Worm (Caenorhabditis elegans): ENCODE data around the gene C38D4.7.

The C38D4.7 gene

DNA sequence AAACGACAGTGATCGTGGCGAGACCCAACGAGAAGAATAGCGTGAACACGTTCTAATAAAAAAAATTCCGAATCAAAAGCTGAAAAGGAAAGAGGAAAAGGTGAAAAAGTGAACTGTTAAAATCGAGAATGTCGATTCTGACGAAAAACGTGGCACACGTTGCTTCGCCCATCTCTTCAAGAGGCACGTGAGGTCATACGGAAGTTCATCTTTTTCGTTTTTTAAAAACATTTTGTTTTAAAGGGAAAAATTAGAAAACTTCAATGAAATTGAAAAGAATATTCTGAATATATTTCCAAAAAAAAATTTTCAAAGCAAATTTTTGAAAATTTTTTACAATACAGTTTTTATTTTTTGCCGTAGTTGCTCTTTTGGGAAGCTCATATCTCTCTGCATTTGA lies at the start of gene C38D4.7:
Gene C38D4.7 (minus strand): TSS at position 101 of the 400 bp plus-strand sequence.
- TF ChIP-seq daf-12 (tag; optimal IDR thresholded peaks at IDR 0.05), result no peak
- no peak for TF ChIP-seq elt-3 (tag; optimal IDR thresholded peaks at IDR 0.05)
- TF ChIP-seq mdl-1 (tag; optimal IDR thresholded peaks at IDR 0.05), result no peak
- no peak for TF ChIP-seq lin-15B (tag; optimal IDR thresholded peaks at IDR 0.05)
- no peak for TF ChIP-seq nhr-67 (tag; optimal IDR thresholded peaks at IDR 0.05)
- no peak for TF ChIP-seq nfya-1 (tag; optimal IDR thresholded peaks at IDR 0.05; ENCODE audit: insufficient read depth)
- TF ChIP-seq unc-39 (tag; optimal IDR thresholded peaks at IDR 0.05), result no peak
- no peak for TF ChIP-seq egl-27 (tag; optimal IDR thresholded peaks at IDR 0.05)
- TF ChIP-seq nhr-76 (tag; optimal IDR thresholded peaks at IDR 0.05), result no peak
- TF ChIP-seq elt-1 (tag; optimal IDR thresholded peaks at IDR 0.05), result no peak
- TF ChIP-seq ztf-11 (tag; optimal IDR thresholded peaks at IDR 0.05), result no peak
- TF ChIP-seq nhr-43 (tag; optimal IDR thresholded peaks at IDR 0.05; ENCODE audit: poor library complexity, severe bottlenecking), result no peak
- TF ChIP-seq lin-39 (tag; optimal IDR thresholded peaks at IDR 0.05), result no peak
- no peak for TF ChIP-seq nhr-11 (tag; optimal IDR thresholded peaks at IDR 0.05)
- no peak for TF ChIP-seq fkh-10 (GFP tag; optimal IDR thresholded peaks at IDR 0.05)
- TF ChIP-seq ceh-28 (tag; optimal IDR thresholded peaks at IDR 0.05), result no peak
- TF ChIP-seq R02D3.7 (tag; optimal IDR thresholded peaks at IDR 0.05), result no peak
- TF ChIP-seq hmg-11 (tag; optimal IDR thresholded peaks at IDR 0.05), result no peak
- no peak for TF ChIP-seq pha-4 (tag; optimal IDR thresholded peaks at IDR 0.05)

DNA sequence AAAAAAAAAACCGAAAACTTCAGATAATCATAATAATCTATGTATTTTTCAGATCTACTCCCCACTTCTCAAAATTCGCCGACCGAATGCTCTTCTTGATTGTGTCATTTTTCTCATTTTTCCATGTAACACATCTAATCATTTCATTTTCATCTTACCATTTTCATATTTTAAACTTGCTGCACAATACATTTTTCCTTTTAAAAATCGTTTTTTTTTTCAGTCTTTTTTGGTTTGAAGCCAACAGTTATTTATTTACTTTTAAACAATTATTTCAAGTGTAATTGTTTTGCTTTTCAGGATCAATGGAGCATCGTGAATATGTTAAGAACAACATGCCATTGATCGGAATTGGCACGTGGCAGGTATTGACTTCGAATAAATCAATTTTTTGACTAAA lies 47.9 kb upstream of the C38D4.7 start, which contains the start of gene C35D10.6:
Gene C35D10.6 (plus strand): TSS at position 301 of the 400 bp plus-strand sequence.
- no peak for TF ChIP-seq fkh-2 (tag; optimal IDR thresholded peaks at IDR 0.05)
- TF ChIP-seq nhr-43 (tag; optimal IDR thresholded peaks at IDR 0.05; ENCODE audit: poor library complexity, severe bottlenecking), result no peak
- no peak for TF ChIP-seq nhr-28 (tag; optimal IDR thresholded peaks at IDR 0.05)
- no peak for TF ChIP-seq lin-39 (tag; optimal IDR thresholded peaks at IDR 0.05)
- no peak for TF ChIP-seq fkh-10 (GFP tag; optimal IDR thresholded peaks at IDR 0.05)
- no peak for TF ChIP-seq nhr-77 (tag; optimal IDR thresholded peaks at IDR 0.05)
- TF ChIP-seq ama-1 (optimal IDR thresholded peaks at IDR 0.05), result no peak
- TF ChIP-seq aly-2 (tag; optimal IDR thresholded peaks at IDR 0.05), result no peak

DNA sequence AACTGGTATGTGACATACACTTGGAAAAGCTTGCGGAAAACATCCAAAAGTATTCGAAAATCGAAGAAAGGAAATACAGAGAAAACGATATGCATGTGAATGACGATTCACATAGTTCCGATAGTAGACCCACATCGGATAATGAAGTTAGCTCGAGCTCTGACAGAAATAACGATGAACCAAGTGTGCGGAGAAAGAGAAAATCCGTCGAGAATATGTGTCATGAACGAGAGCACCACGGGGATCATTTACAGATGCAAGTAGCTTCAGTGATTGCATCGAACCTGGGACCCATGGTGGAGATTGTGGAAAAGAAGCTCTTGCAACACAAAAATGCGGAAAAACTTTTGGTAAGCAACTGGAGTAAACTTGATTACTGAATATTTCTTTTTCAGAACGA lies 45.9 kb upstream of the C38D4.7 start:
- TF ChIP-seq eor-1 (tag; optimal IDR thresholded peaks at IDR 0.05) (no peak), nhr-25 (tag; optimal IDR thresholded peaks at IDR 0.05) (no peak), daf-12 (tag; optimal IDR thresholded peaks at IDR 0.05) (no peak), nhr-76 (tag; optimal IDR thresholded peaks at IDR 0.05) (no peak), elt-3 (tag; optimal IDR thresholded peaks at IDR 0.05) (no peak), mml-1 (tag; optimal IDR thresholded peaks at IDR 0.05) (no peak), ceh-28 (tag; optimal IDR thresholded peaks at IDR 0.05) (no peak), unc-62 (GFP tag; optimal IDR thresholded peaks at IDR 0.05) (no peak), ztf-11 (tag; optimal IDR thresholded peaks at IDR 0.05) (no peak), lsy-12 (tag; optimal IDR thresholded peaks at IDR 0.05) (no peak), nhr-28 (tag; optimal IDR thresholded peaks at IDR 0.05) (no peak), snpc-4 (tag; optimal IDR thresholded peaks at IDR 0.05) (no peak), mdl-1 (tag; optimal IDR thresholded peaks at IDR 0.05) (no peak), lin-15B (tag; optimal IDR thresholded peaks at IDR 0.05) (no peak), zag-1 (tag; optimal IDR thresholded peaks at IDR 0.05) (no peak), ceh-82 (tag; optimal IDR thresholded peaks at IDR 0.05) (no peak)

DNA sequence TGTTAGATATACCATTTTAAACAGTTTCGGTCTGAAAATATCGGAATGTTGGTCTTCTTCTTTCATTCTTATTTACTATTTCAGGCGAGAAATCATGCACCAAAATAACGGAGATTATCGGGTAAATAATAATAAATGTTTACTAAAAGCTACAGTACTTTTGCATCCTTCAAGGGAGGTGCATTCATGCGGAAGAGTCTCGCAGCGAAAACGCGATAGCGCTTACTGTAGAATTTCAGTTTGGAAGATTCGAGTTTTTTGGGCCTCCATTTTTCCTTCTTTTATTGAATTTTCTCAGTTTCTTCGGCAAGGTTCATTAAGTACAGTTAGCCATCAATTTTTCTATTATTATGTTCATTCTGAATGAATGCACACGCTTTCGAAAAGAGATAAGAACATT lies 45.0 kb upstream of the C38D4.7 start, which contains the start of gene C35D10.7:
Gene C35D10.7 (plus strand): TSS at position 85 of the 400 bp plus-strand sequence.
- TF ChIP-seq unc-62 (GFP tag; optimal IDR thresholded peaks at IDR 0.05), result no peak
- TF ChIP-seq ceh-9 (tag; optimal IDR thresholded peaks at IDR 0.05), result no peak
- TF ChIP-seq nhr-25 (tag; optimal IDR thresholded peaks at IDR 0.05), result no peak
- TF ChIP-seq eor-1 (tag; optimal IDR thresholded peaks at IDR 0.05), result no peak
- no peak for TF ChIP-seq nhr-23 (tag; optimal IDR thresholded peaks at IDR 0.05)
- TF ChIP-seq ama-1 (optimal IDR thresholded peaks at IDR 0.05), result no peak
- TF ChIP-seq nhr-43 (tag; optimal IDR thresholded peaks at IDR 0.05; ENCODE audit: poor library complexity, severe bottlenecking), result no peak
- no peak for TF ChIP-seq mdl-1 (tag; optimal IDR thresholded peaks at IDR 0.05)
- TF ChIP-seq ZK546.5 (tag; optimal IDR thresholded peaks at IDR 0.05), result no peak
- TF ChIP-seq egl-27 (tag; optimal IDR thresholded peaks at IDR 0.05), result no peak
- no peak for TF ChIP-seq fkh-2 (tag; optimal IDR thresholded peaks at IDR 0.05)
- no peak for TF ChIP-seq zag-1 (tag; optimal IDR thresholded peaks at IDR 0.05)
- no peak for TF ChIP-seq nhr-237 (tag; optimal IDR thresholded peaks at IDR 0.05)
- TF ChIP-seq pqm-1 (tag; optimal IDR thresholded peaks at IDR 0.05), result no peak
- TF ChIP-seq lin-39 (tag; optimal IDR thresholded peaks at IDR 0.05), result no peak
- TF ChIP-seq jun-1 (tag; optimal IDR thresholded peaks at IDR 0.05), result no peak
- TF ChIP-seq ztf-11 (tag; optimal IDR thresholded peaks at IDR 0.05), result no peak
- TF ChIP-seq nhr-12 (tag; optimal IDR thresholded peaks at IDR 0.05), result no peak
